Fruit fly (Drosophila melanogaster) whole organism, embryonic: Measurements from ENCODE around the gene borr.

Experiments used
- Ada2b ChIP-seq: fragments of 200-800 bp; sonication (Bioruptor generic); IDR thresholded peaks from 2 replicates; pipeline ENCODE4 v1.3.6; 2022; ENCODE audit warnings: missing biosample characterization, missing genetic modification characterization
- Atf6 ChIP-seq: fragments of 200-800 bp; sonication (Bioruptor generic); IDR thresholded peaks from 2 replicates; pipeline ENCODE4 v1.3.6; 2022; ENCODE audit warnings: missing biosample characterization, missing genetic modification characterization
- CG10431 ChIP-seq: fragments of 200-800 bp; sonication (Bioruptor generic); optimal IDR thresholded peaks from 3 replicates; lab custom pipeline; 2018; ENCODE audit warnings: missing biosample characterization, mild to moderate bottlenecking, missing genetic modification characterization
- CG10654 ChIP-seq: fragments of 200-800 bp; sonication (Bioruptor generic); optimal IDR thresholded peaks from 2 replicates; lab custom pipeline; 2016; ENCODE audit warnings: missing biosample characterization, missing genetic modification characterization
- CG11504 ChIP-seq: fragments of 200-800 bp; sonication (Bioruptor generic); optimal IDR thresholded peaks from 3 replicates; lab custom pipeline; 2019; ENCODE audit warnings: missing biosample characterization, mild to moderate bottlenecking, missing genetic modification characterization, moderate library complexity
- CG12155 ChIP-seq: fragments of 200-800 bp; sonication (Bioruptor generic); optimal IDR thresholded peaks from 3 replicates; lab custom pipeline; 2016; ENCODE audit warnings: missing biosample characterization, missing genetic modification characterization
- CG12769 ChIP-seq: fragments of 200-800 bp; sonication (Bioruptor generic); optimal IDR thresholded peaks from 2 replicates; lab custom pipeline; 2019; ENCODE audit warnings: missing biosample characterization, mild to moderate bottlenecking, missing genetic modification characterization, moderate library complexity
- CG13296 ChIP-seq: fragments of 200-800 bp; sonication (Bioruptor generic); optimal IDR thresholded peaks from 3 replicates; lab custom pipeline; 2018; ENCODE audit warnings: missing biosample characterization, mild to moderate bottlenecking, missing genetic modification characterization
- CG13624 ChIP-seq: fragments of 200-800 bp; sonication (Bioruptor generic); optimal IDR thresholded peaks from 2 replicates; lab custom pipeline; 2016; ENCODE audit warnings: missing biosample characterization, missing genetic modification characterization
- CG16779 ChIP-seq: fragments of 200-800 bp; sonication (Bioruptor generic); IDR thresholded peaks from 2 replicates; pipeline ENCODE4 v1.3.6; 2022; ENCODE audit warnings: missing biosample characterization, missing genetic modification characterization
- CG16863 ChIP-seq: fragments of 200-800 bp; sonication (Bioruptor generic); optimal IDR thresholded peaks from 3 replicates; lab custom pipeline; 2016; ENCODE audit warnings: missing biosample characterization, missing genetic modification characterization
- CG17385 ChIP-seq: fragments of 200-800 bp; sonication (Bioruptor generic); optimal IDR thresholded peaks from 3 replicates; lab custom pipeline; 2018; ENCODE audit warnings: missing biosample characterization, mild to moderate bottlenecking, missing genetic modification characterization
- CG17568 ChIP-seq: fragments of 200-800 bp; sonication (Bioruptor generic); optimal IDR thresholded peaks from 2 replicates; lab custom pipeline; 2018; ENCODE audit warnings: missing biosample characterization, mild to moderate bottlenecking, missing genetic modification characterization, moderate library complexity
- CG2889 ChIP-seq: fragments of 200-800 bp; sonication (Bioruptor generic); IDR thresholded peaks from 3 replicates; pipeline ENCODE4 v1.3.6; 2022; ENCODE audit warnings: missing biosample characterization, missing genetic modification characterization
- CG30431 ChIP-seq: fragments of 200-800 bp; sonication (Bioruptor generic); optimal IDR thresholded peaks from 2 replicates; lab custom pipeline; 2017; ENCODE audit warnings: missing biosample characterization, missing genetic modification characterization
- CG32532 ChIP-seq: fragments of 200-800 bp; sonication (Bioruptor generic); IDR thresholded peaks from 2 replicates; pipeline ENCODE4 v1.3.6; 2022; ENCODE audit warnings: missing biosample characterization, missing genetic modification characterization
- CG6689 ChIP-seq: fragments of 200-800 bp; sonication (Bioruptor generic); IDR thresholded peaks from 2 replicates; pipeline ENCODE4 v1.3.6; 2022; ENCODE audit warnings: missing biosample characterization, missing genetic modification characterization
- CG6765 ChIP-seq: fragments of 200-800 bp; sonication (Bioruptor generic); optimal IDR thresholded peaks from 3 replicates; lab custom pipeline; 2017; ENCODE audit warnings: missing biosample characterization, mild to moderate bottlenecking, missing genetic modification characterization
- CG6854 ChIP-seq: fragments of 200-800 bp; sonication (Bioruptor generic); optimal IDR thresholded peaks from 3 replicates; lab custom pipeline; 2017; ENCODE audit warnings: missing biosample characterization, mild to moderate bottlenecking, missing genetic modification characterization
- CG8944 ChIP-seq: fragments of 200-800 bp; sonication (Bioruptor generic); optimal IDR thresholded peaks from 3 replicates; lab custom pipeline; 2016; ENCODE audit warnings: missing biosample characterization, missing genetic modification characterization
- CG9727 ChIP-seq: fragments of 200-800 bp; sonication (Bioruptor generic); optimal IDR thresholded peaks from 3 replicates; lab custom pipeline; 2017; ENCODE audit warnings: missing biosample characterization, mild to moderate bottlenecking, missing genetic modification characterization
- Dip2 ChIP-seq: fragments of 200-800 bp; sonication (Bioruptor generic); IDR thresholded peaks from 2 replicates; pipeline ENCODE4 v1.3.6; 2022; ENCODE audit warnings: missing biosample characterization, missing genetic modification characterization
- H15 ChIP-seq: fragments of 200-800 bp; sonication (Bioruptor generic); IDR thresholded peaks from 3 replicates; pipeline ENCODE4 v1.3.6; 2022; ENCODE audit warnings: missing biosample characterization, missing genetic modification characterization
- Six4 ChIP-seq: fragments of 200-800 bp; sonication (Bioruptor generic); optimal IDR thresholded peaks from 2 replicates; lab custom pipeline; 2016; ENCODE audit warnings: missing biosample characterization, missing genetic modification characterization
- Trl ChIP-seq, 3 experiments: fragments of >200 bp in 2 of 3; fragments of 200-800 bp in 1 of 3; sonication (Bioruptor generic) in 1 of 3; optimal IDR thresholded peaks; 2 replicates in 1 of 3; 3 replicates in 2 of 3; lab custom pipeline; 2016 to 2017; ENCODE audit warnings: missing biosample characterization in 1 of 3, missing genetic modification characterization in 1 of 3
- abd-A ChIP-seq: fragments of 200-800 bp; sonication (Bioruptor generic); optimal IDR thresholded peaks from 3 replicates; lab custom pipeline; 2019; ENCODE audit warnings: missing biosample characterization, mild to moderate bottlenecking, missing genetic modification characterization, moderate library complexity
- al ChIP-seq: fragments of 200-800 bp; sonication (Bioruptor generic); IDR thresholded peaks from 2 replicates; pipeline ENCODE4 v1.3.6; 2022; ENCODE audit warnings: missing biosample characterization, missing genetic modification characterization
- cg ChIP-seq: fragments of 200-800 bp; sonication (Bioruptor generic); optimal IDR thresholded peaks from 3 replicates; lab custom pipeline; 2019; ENCODE audit warnings: missing biosample characterization, mild to moderate bottlenecking, missing genetic modification characterization, moderate library complexity
- chinmo ChIP-seq: fragments of 200-800 bp; sonication (Bioruptor generic); IDR thresholded peaks from 4 replicates; pipeline ENCODE4 v1.3.6; 2022; ENCODE audit warnings: missing biosample characterization, missing genetic modification characterization; ENCODE audit not compliant: partially characterized antibody
- corto ChIP-seq: fragments of 200-800 bp; sonication (Bioruptor generic); optimal IDR thresholded peaks from 2 replicates; lab custom pipeline; 2016; ENCODE audit warnings: missing biosample characterization, mild to moderate bottlenecking, missing genetic modification characterization, moderate library complexity
- crp ChIP-seq, 2 experiments: fragments of 200-800 bp; sonication (Bioruptor generic); optimal IDR thresholded peaks; 2 replicates in 1 of 2; 3 replicates in 1 of 2; lab custom pipeline; 2017; ENCODE audit warnings: missing biosample characterization in 2 of 2, missing genetic modification characterization in 2 of 2, mild to moderate bottlenecking in 1 of 2, moderate library complexity in 1 of 2
- dpn ChIP-seq, 2 experiments: fragments of 200-800 bp; sonication (Bioruptor generic); optimal IDR thresholded peaks; 3 replicates each; lab custom pipeline; 2016; ENCODE audit warnings: missing biosample characterization in 2 of 2, missing genetic modification characterization in 2 of 2
- esg ChIP-seq: fragments of 200-800 bp; sonication (Bioruptor generic); conservative IDR thresholded peaks from 2 replicates; pipeline ENCODE4 v1.3.6; 2022; ENCODE audit warnings: missing biosample characterization, missing genetic modification characterization
- eve ChIP-seq, 2 experiments: fragments of >200 bp; optimal IDR thresholded peaks; 2 replicates each; lab custom pipeline; 2017; ENCODE audit warnings: missing biosample characterization in 2 of 2, missing genetic modification characterization in 2 of 2
- fd64A ChIP-seq: fragments of 200-800 bp; sonication (Bioruptor generic); optimal IDR thresholded peaks from 3 replicates; lab custom pipeline; 2018; ENCODE audit warnings: missing biosample characterization, mild to moderate bottlenecking, missing genetic modification characterization
- gem ChIP-seq: fragments of 200-800 bp; sonication (Bioruptor generic); optimal IDR thresholded peaks from 2 replicates; lab custom pipeline; 2019; ENCODE audit warnings: missing biosample characterization, mild to moderate bottlenecking, missing genetic modification characterization, moderate library complexity
- grau ChIP-seq: fragments of 200-800 bp; optimal IDR thresholded peaks from 3 replicates; lab custom pipeline; 2019; ENCODE audit warnings: missing biosample characterization, mild to moderate bottlenecking, missing genetic modification characterization, moderate library complexity
- lbe ChIP-seq: fragments of 200-800 bp; sonication (Bioruptor generic); optimal IDR thresholded peaks from 2 replicates; lab custom pipeline; 2016; ENCODE audit warnings: missing biosample characterization, mild to moderate bottlenecking, missing genetic modification characterization
- lilli ChIP-seq: fragments of 200-800 bp; sonication (Bioruptor generic); optimal IDR thresholded peaks from 3 replicates; lab custom pipeline; 2016; ENCODE audit warnings: missing biosample characterization, missing genetic modification characterization
- nerfin-2 ChIP-seq: fragments of 200-800 bp; sonication (Bioruptor generic); IDR thresholded peaks from 2 replicates; pipeline ENCODE4 v1.3.6; 2022; ENCODE audit warnings: missing biosample characterization, missing genetic modification characterization; ENCODE audit not compliant: partially characterized antibody
- oc ChIP-seq: fragments of 200-800 bp; sonication (Bioruptor generic); optimal IDR thresholded peaks from 2 replicates; lab custom pipeline; 2018; ENCODE audit warnings: missing biosample characterization, mild to moderate bottlenecking, missing genetic modification characterization, moderate library complexity
- ro ChIP-seq: fragments of 200-800 bp; sonication (Bioruptor generic); IDR thresholded peaks from 2 replicates; pipeline ENCODE4 v1.3.6; 2022; ENCODE audit warnings: missing biosample characterization, missing genetic modification characterization
- sisA ChIP-seq: fragments of 200-800 bp; sonication (Bioruptor generic); IDR thresholded peaks from 2 replicates; pipeline ENCODE4 v1.3.6; 2022; ENCODE audit warnings: missing biosample characterization, missing genetic modification characterization
- stwl ChIP-seq: fragments of 200-800 bp; sonication (Bioruptor generic); optimal IDR thresholded peaks from 3 replicates; lab custom pipeline; 2018; ENCODE audit warnings: missing biosample characterization, mild to moderate bottlenecking, missing genetic modification characterization, moderate library complexity
- trem ChIP-seq: fragments of 200-800 bp; optimal IDR thresholded peaks from 3 replicates; lab custom pipeline; 2019; ENCODE audit warnings: missing biosample characterization, mild to moderate bottlenecking, missing genetic modification characterization, moderate library complexity

borr gene

dm6 chr2L:9237212-9238031, 15.5 kb downstream of the borr start:
- TF ChIP-seq CG16863 (GFP tag; lab: Kevin White, UChicago) (no peak), CG6689 (GFP tag; lab: Robert Waterston, UW) (no peak), crp (GFP tag; optimal IDR thresholded peaks at IDR 0.05; lab: Kevin White, UChicago) (no peak), CG10431 (GFP tag; lab: Kevin White, UChicago) (no peak), H15 (no peak), lbe (GFP tag; lab: Kevin White, UChicago) (peak; percentile 15), CG11504 (tag; lab: Kevin White, UChicago) (no peak), CG2889 (GFP tag; lab: Robert Waterston, UW) (no peak), CG12155 (GFP tag; lab: Kevin White, UChicago) (no peak), CG13296 (no peak), trem (no peak), CG8944 (no peak), ro (GFP tag; lab: Robert Waterston, UW) (no peak), CG32532 (GFP tag; lab: Robert Waterston, UW) (0 out of 2 replicates have a peak, but pooled peaks have one; percentile 17), CG9727 (GFP tag; lab: Kevin White, UChicago) (no peak), cg (GFP tag; lab: Kevin White, UChicago) (peak; percentile 26), dpn (GFP tag; optimal IDR thresholded peaks at IDR 0.05; lab: Kevin White, UChicago) (no peak), esg (GFP tag; lab: Robert Waterston, UW) (no peak), CG6854 (GFP tag; lab: Kevin White, UChicago) (no peak), CG13624 (GFP tag; lab: Kevin White, UChicago) (no peak), Six4 (no peak), CG12769 (tag; lab: Kevin White, UChicago) (no peak), corto (peak; percentile 41), CG17385 (no peak), eve (GFP tag; optimal IDR thresholded peaks at IDR 0.05; lab: Kevin White, UChicago) (no peak), nerfin-2 (GFP tag; lab: Robert Waterston, UW) (no peak), Trl (optimal IDR thresholded peaks at IDR 0.05; lab: Kevin White, UChicago) (peak; percentile 48 to 70), Trl (GFP tag; optimal IDR thresholded peaks at IDR 0.05; lab: Kevin White, UChicago) (no peak), lilli (GFP tag; lab: Kevin White, UChicago) (no peak), CG16779 (GFP tag; lab: Robert Waterston, UW) (no peak), CG30431 (GFP tag; lab: Kevin White, UChicago) (no peak), CG10654 (no peak), grau (no peak), Atf6 (no peak), chinmo (peak; percentile 79; the same call in 2 of the 4 replicates), fd64A (GFP tag; lab: Kevin White, UChicago) (no peak), CG17568 (no peak), sisA (GFP tag; lab: Robert Waterston, UW) (no peak), Dip2 (GFP tag; lab: Robert Waterston, UW) (no peak), abd-A (no peak), stwl (tag; lab: Kevin White, UChicago) (no peak), Ada2b (GFP tag; lab: Robert Waterston, UW) (no peak), CG6765 (GFP tag; lab: Kevin White, UChicago) (no peak), al (GFP tag; lab: Robert Waterston, UW) (no peak), gem (tag; lab: Kevin White, UChicago) (no peak), oc (tag; lab: Kevin White, UChicago) (no peak)
